Fruit fly (Drosophila melanogaster): ENCODE results near the gene Srp72.

DNA sequence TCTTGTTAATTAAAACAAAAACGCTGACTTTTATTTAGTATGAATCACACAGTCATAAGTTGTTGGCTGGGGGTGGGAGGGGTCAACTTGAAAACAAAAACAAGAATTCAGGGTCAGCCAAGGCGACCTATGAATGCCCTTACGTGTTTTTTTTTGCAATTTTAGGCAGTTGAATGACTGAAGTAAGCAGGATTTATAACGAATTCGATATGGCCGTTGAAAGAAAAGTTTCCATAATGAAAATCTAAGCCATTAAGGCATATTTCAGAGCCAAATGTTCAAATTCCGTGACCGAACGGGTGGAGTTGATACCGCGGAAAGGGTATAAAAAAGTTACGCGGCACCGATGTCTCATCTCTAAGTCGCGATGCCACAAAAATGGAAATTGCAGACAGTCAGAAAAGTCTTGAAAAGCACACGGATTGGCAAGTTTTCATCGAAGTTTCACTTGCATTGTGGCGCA, 45.5 kb downstream of the Srp72 start:
- no peak for TF ChIP-seq CG8478 (optimal IDR thresholded peaks at IDR 0.05)
- no peak for TF ChIP-seq CTCF (optimal IDR thresholded peaks at IDR 0.05)
